Worm (Caenorhabditis elegans): ENCODE data around the gene F32F2.4.

ce11 chrV:13294507-13294906 is 18.4 kb downstream of the F32F2.4 start:
- TF ChIP-seq fos-1 (tag; optimal IDR thresholded peaks at IDR 0.05), result no peak
- no peak for TF ChIP-seq nhr-28 (tag; optimal IDR thresholded peaks at IDR 0.05)
- no peak for TF ChIP-seq nhr-76 (tag; optimal IDR thresholded peaks at IDR 0.05)
- TF ChIP-seq nhr-23 (tag; optimal IDR thresholded peaks at IDR 0.05), result no peak
- TF ChIP-seq ama-1 (optimal IDR thresholded peaks at IDR 0.05), result no peak
- TF ChIP-seq unc-62 (GFP tag; optimal IDR thresholded peaks at IDR 0.05), result no peak
- TF ChIP-seq aly-2 (tag; optimal IDR thresholded peaks at IDR 0.05), result no peak
- TF ChIP-seq snpc-4 (tag; optimal IDR thresholded peaks at IDR 0.05), result no peak

All from whole organism, L3 larva.